Worm (Caenorhabditis elegans) whole organism, midembryonic: Measurements from ENCODE around the gene srw-54.
"Not testable (repeated sequence)": the region's sequence is repeated elsewhere in the genome, so short reads cannot be mapped to it uniquely, and the experiment has no call there.

ENCODE experiments used
- T22C8.4 ChIP-seq: fragments of 200-800 bp; sonication (Bioruptor generic); IDR thresholded peaks from 2 replicates; pipeline ENCODE4 v1.3.6; 2022; ENCODE audit warnings: missing genetic modification characterization, missing compliant biosample characterization
- cog-1 ChIP-seq: sonication (generic microtip); optimal IDR thresholded peaks from 2 replicates; lab custom pipeline; 2016; ENCODE audit warnings: missing genetic modification characterization, missing compliant biosample characterization
- flt-1 ChIP-seq: fragments of 200-800 bp; sonication (Bioruptor generic); IDR thresholded peaks from 2 replicates; pipeline ENCODE4 v1.3.6; 2022; ENCODE audit warnings: missing genetic modification characterization, missing compliant biosample characterization
- klf-2 ChIP-seq: fragments of 200-800 bp; sonication (Bioruptor generic); conservative IDR thresholded peaks from 2 replicates; pipeline ENCODE4 v1.3.6; 2022; ENCODE audit warnings: missing genetic modification reagents, missing genetic modification characterization, missing compliant biosample characterization
- med-1 ChIP-seq: sonication (generic microtip); optimal IDR thresholded peaks from 2 replicates; lab custom pipeline; 2017; ENCODE audit warnings: missing genetic modification characterization, mild to moderate bottlenecking, missing compliant biosample characterization, antibody characterized with exemption, missing genetic modification reagents; ENCODE audit not compliant: insufficient read depth
- ref-1 ChIP-seq: fragments of 200-800 bp; sonication (Bioruptor generic); conservative IDR thresholded peaks from 2 replicates; pipeline ENCODE4 v1.3.6; 2022; ENCODE audit warnings: missing genetic modification reagents, missing genetic modification characterization, missing compliant biosample characterization
- tab-1 ChIP-seq: fragments of 200-800 bp; sonication (Bioruptor generic); IDR thresholded peaks from 2 replicates; pipeline ENCODE4 v1.3.6; 2022; ENCODE audit warnings: missing genetic modification characterization, missing compliant biosample characterization
- ztf-23 ChIP-seq: fragments of 200-800 bp; sonication (Bioruptor generic); IDR thresholded peaks from 2 replicates; pipeline ENCODE4 v1.3.6; 2022; ENCODE audit warnings: missing genetic modification reagents, missing genetic modification characterization, missing compliant biosample characterization
- ztf-29 ChIP-seq: fragments of 200-800 bp; sonication (Bioruptor generic); IDR thresholded peaks from 2 replicates; pipeline ENCODE4 v1.3.6; 2022; ENCODE audit warnings: missing genetic modification reagents, missing genetic modification characterization, missing compliant biosample characterization

Gene srw-54

ce11 chrV:16643558-16643957 lies 32.4 kb downstream of the srw-54 start, which contains the start of gene srw-77:
srw-77 (minus strand) TSS chrV:16643658.
- TF ChIP-seq ztf-29 (GFP tag; lab: Robert Waterston, UW) (no peak), tab-1 (GFP tag; lab: Robert Waterston, UW) (no peak), klf-2 (no peak), flt-1 (no peak)

ce11 chrV:16645201-16645940 lies 34.2 kb downstream of the srw-54 start, which contains the start of gene W06G6.17:
W06G6.17 (minus strand) TSS chrV:16645251.
- no peak for TF ChIP-seq klf-2
- no peak for TF ChIP-seq ztf-29 (GFP tag; lab: Robert Waterston, UW)
- TF ChIP-seq tab-1 (GFP tag; lab: Robert Waterston, UW) = no peak
- no peak for TF ChIP-seq med-1 (GFP tag; lab: Kevin White, UChicago)
- no peak for TF ChIP-seq T22C8.4 (GFP tag; lab: Robert Waterston, UW)
- no peak for TF ChIP-seq ref-1 (GFP tag; lab: Robert Waterston, UW)
- TF ChIP-seq ztf-23 (GFP tag; lab: Robert Waterston, UW) = no peak
- no peak for TF ChIP-seq cog-1 (tag; lab: Kevin White, UChicago)
- TF ChIP-seq flt-1 = no peak

- no peak for TF ChIP-seq T22C8.4 (GFP tag; lab: Robert Waterston, UW)
- TF ChIP-seq ztf-23 (GFP tag; lab: Robert Waterston, UW) = no peak
- TF ChIP-seq klf-2 = no peak
- TF ChIP-seq tab-1 (GFP tag; lab: Robert Waterston, UW) = no peak
- no peak for TF ChIP-seq cog-1 (tag; lab: Kevin White, UChicago)
- TF ChIP-seq ztf-29 (GFP tag; lab: Robert Waterston, UW) = no peak
- no peak for TF ChIP-seq flt-1
- TF ChIP-seq ref-1 (GFP tag; lab: Robert Waterston, UW) = no peak
- TF ChIP-seq med-1 (GFP tag; lab: Kevin White, UChicago) = no peak
These were observed 35.2 kb downstream of the srw-54 start, which contains the start of gene W06G6.9 for ce11 chrV:16646372-16646771. W06G6.9 (minus strand) TSS chrV:16646472.

- TF ChIP-seq ztf-29 (GFP tag; lab: Robert Waterston, UW) (no peak), med-1 (GFP tag; lab: Kevin White, UChicago) (no peak), cog-1 (tag; lab: Kevin White, UChicago) (no peak), tab-1 (GFP tag; lab: Robert Waterston, UW) (no peak), ztf-23 (GFP tag; lab: Robert Waterston, UW) (no peak), flt-1 (no peak), klf-2 (no peak), T22C8.4 (GFP tag; lab: Robert Waterston, UW) (no peak), ref-1 (GFP tag; lab: Robert Waterston, UW) (no peak)
These were observed 36.0 kb downstream of the srw-54 start, which contains the start of gene W06G6.10 for ce11 chrV:16647093-16647492. W06G6.10 (minus strand) TSS chrV:16647193.

- TF ChIP-seq med-1 (GFP tag; lab: Kevin White, UChicago) (no peak), flt-1 (no peak), ztf-23 (GFP tag; lab: Robert Waterston, UW) (no peak), cog-1 (tag; lab: Kevin White, UChicago) (no peak), ztf-29 (GFP tag; lab: Robert Waterston, UW) (no peak)
These were observed 37.3 kb downstream of the srw-54 start, which contains the start of gene W06G6.20 for ce11 chrV:16648317-16649018. W06G6.20 (minus strand) TSS chrV:16648367.

ce11 chrV:16649200-16649599 lies 38.1 kb downstream of the srw-54 start, which contains the start of gene W06G6.11:
W06G6.11 (minus strand) TSS chrV:16649300.
- not testable (repeated sequence) for TF ChIP-seq ztf-29 (GFP tag; lab: Robert Waterston, UW); ref-1 (GFP tag; lab: Robert Waterston, UW); klf-2

ce11 chrV:16654242-16654641 lies 43.1 kb downstream of the srw-54 start, which contains the start of gene W06G6.15:
W06G6.15 (plus strand) TSS chrV:16654542.
- not testable (repeated sequence) for TF ChIP-seq tab-1 (GFP tag; lab: Robert Waterston, UW); cog-1 (tag; lab: Kevin White, UChicago); ztf-23 (GFP tag; lab: Robert Waterston, UW)

ce11 chrV:16660816-16661215 lies 49.7 kb downstream of the srw-54 start, which contains the start of gene Y70C5B.2:
Y70C5B.2 (minus strand) TSS chrV:16660916.
- not testable (repeated sequence) for TF ChIP-seq ref-1 (GFP tag; lab: Robert Waterston, UW); klf-2; T22C8.4 (GFP tag; lab: Robert Waterston, UW)
